Fruit fly (Drosophila melanogaster): Measurements from ENCODE around the gene Fim.

Gene Fim

dm6 chrX:17329933-17330674 lies 28.4 kb upstream of the Fim start (continued):
- TF ChIP-seq CG17568 (GFP tag; optimal IDR thresholded peaks at IDR 0.05) (no peak), pum (GFP tag; optimal IDR thresholded peaks at IDR 0.05) (peak; percentile 15), CG7928 (GFP tag; optimal IDR thresholded peaks at IDR 0.05) (peak; percentile 4), CG9727 (GFP tag; optimal IDR thresholded peaks at IDR 0.05) (peak; percentile 34), MTF-1 (GFP tag; optimal IDR thresholded peaks at IDR 0.05; ENCODE audit: borderline replicate concordance) (no peak), schlank (tag; optimal IDR thresholded peaks at IDR 0.05) (no peak), sqz (GFP tag; optimal IDR thresholded peaks at IDR 0.05) (no peak), NFAT (GFP tag; IDR thresholded peaks at IDR 0.05) (no peak; the same call in 1 of the 2 replicates), CG12155 (GFP tag; optimal IDR thresholded peaks at IDR 0.05) (peak; percentile 44), MBD-R2 (GFP tag; IDR thresholded peaks at IDR 0.05) (peak; percentile 11; the same call in 1 of the 2 replicates), CG6689 (GFP tag; IDR thresholded peaks at IDR 0.05) (peak; percentile 45; the same call in 1 of the 2 replicates), CG1602 (GFP tag; optimal IDR thresholded peaks at IDR 0.05) (peak; percentile 5), CrebB (tag; optimal IDR thresholded peaks at IDR 0.05) (no peak), CG6813 (GFP tag; optimal IDR thresholded peaks at IDR 0.05) (peak; percentile 12), hkb (optimal IDR thresholded peaks at IDR 0.05) (no peak), hkb (GFP tag; IDR thresholded peaks at IDR 0.05) (0 out of 2 replicates have a peak, but pooled peaks have one; percentile 35), Scr (GFP tag; IDR thresholded peaks at IDR 0.05; ENCODE audit: partially characterized antibody) (no peak), slp2 (GFP tag; optimal IDR thresholded peaks at IDR 0.05) (peak; percentile 2), B-H2 (GFP tag; optimal IDR thresholded peaks at IDR 0.05) (peak; percentile 60), NK7.1 (GFP tag; optimal IDR thresholded peaks at IDR 0.05) (no peak), CG3281 (GFP tag; optimal IDR thresholded peaks at IDR 0.05) (peak; percentile 74), lmd (GFP tag; IDR thresholded peaks at IDR 0.05) (peak; percentile 66), vnd (GFP tag; IDR thresholded peaks at IDR 0.05; ENCODE audit: partially characterized antibody) (no peak), CG3847 (GFP tag; IDR thresholded peaks at IDR 0.05) (0 out of 2 replicates have a peak, but pooled peaks have one; percentile 33), CG18764 (GFP tag; optimal IDR thresholded peaks at IDR 0.05) (peak; percentile 8), Nf-YC (tag; optimal IDR thresholded peaks at IDR 0.05) (peak; percentile 57), sob (GFP tag; IDR thresholded peaks at IDR 0.05) (no peak), CG11723 (GFP tag; optimal IDR thresholded peaks at IDR 0.05) (no peak), CG30020 (tag; optimal IDR thresholded peaks at IDR 0.05) (no peak), Bteb2 (GFP tag; optimal IDR thresholded peaks at IDR 0.05) (peak; percentile 52), gem (tag; optimal IDR thresholded peaks at IDR 0.05) (peak; percentile 71), org-1 (GFP tag; optimal IDR thresholded peaks at IDR 0.05) (no peak), Xrp1 (GFP tag; IDR thresholded peaks at IDR 0.05) (no peak; the same call in 1 of the 2 replicates), caup (GFP tag; optimal IDR thresholded peaks at IDR 0.05; ENCODE audit: severe bottlenecking) (no peak), CG13894 (tag; optimal IDR thresholded peaks at IDR 0.05) (peak; percentile 53), tx (GFP tag; optimal IDR thresholded peaks at IDR 0.05) (no peak), CG7745 (tag; optimal IDR thresholded peaks at IDR 0.05) (no peak), gcm2 (GFP tag; optimal IDR thresholded peaks at IDR 0.05) (peak; percentile 0), fru (optimal IDR thresholded peaks at IDR 0.05) (no peak), tio (GFP tag; optimal IDR thresholded peaks at IDR 0.05) (peak; percentile 29), CG34376 (GFP tag; optimal IDR thresholded peaks at IDR 0.05) (peak; percentile 13), prd (optimal IDR thresholded peaks at IDR 0.05) (no peak), prd (GFP tag; IDR thresholded peaks at IDR 0.05) (peak; percentile 46; the same call in 1 of the 3 replicates), danr (GFP tag; IDR thresholded peaks at IDR 0.05) (peak; percentile 33; the same call in 1 of the 2 replicates), Abd-B (GFP tag; optimal IDR thresholded peaks at IDR 0.05) (peak; percentile 11), CG5245 (GFP tag; optimal IDR thresholded peaks at IDR 0.05) (no peak), CTCF (GFP tag; optimal IDR thresholded peaks at IDR 0.05) (no peak), nerfin-2 (GFP tag; IDR thresholded peaks at IDR 0.05; ENCODE audit: partially characterized antibody) (no peak), Myb (GFP tag; optimal IDR thresholded peaks at IDR 0.05) (peak; percentile 13), CG9609 (GFP tag; optimal IDR thresholded peaks at IDR 0.05) (no peak), eyg (GFP tag; optimal IDR thresholded peaks at IDR 0.05) (no peak)

Data from whole organism, embryonic.